2 fruit fly cellular contexts compared by ENCODE assay signal in the genomic region with DNA sequence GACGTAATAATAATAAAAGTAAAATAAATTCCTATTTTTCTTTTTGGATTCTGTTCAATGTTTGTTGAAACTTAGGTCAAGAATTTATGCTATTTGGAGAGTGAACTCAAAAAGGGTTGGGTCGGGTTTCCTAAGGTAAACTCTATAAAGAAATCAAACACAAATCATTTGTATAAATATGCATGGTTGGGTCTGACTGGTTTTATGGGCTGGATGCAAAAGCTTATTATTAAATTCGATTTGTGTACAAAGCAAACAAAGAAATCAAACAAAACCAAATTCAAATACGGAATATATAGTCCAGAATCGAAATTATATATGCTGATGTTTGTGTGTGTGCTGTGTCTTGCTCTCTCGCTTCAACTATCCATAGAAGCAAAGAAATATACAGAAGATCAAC.
TF ChIP-seq lines count a peak whose summit lies in the region.

No protein-coding gene starts in this region.

- TF ChIP-seq CTCF in whole organism, embryonic (GFP tag; optimal IDR thresholded peaks at IDR 0.05; lab: Kevin White, UChicago) = no peak

TF ChIP-seq in whole organism, embryonic, 481 proteins besides CTCF, POLR2A, EP300 and RAD21 (continues in another document):
- TF ChIP-seq CG1233 (GFP tag; optimal IDR thresholded peaks at IDR 0.05; lab: Kevin White, UChicago) (peak; percentile 12), lab (GFP tag; optimal IDR thresholded peaks at IDR 0.05; lab: Kevin White, UChicago) (peak; percentile 78), Xrp1 (GFP tag; IDR thresholded peaks at IDR 0.05; lab: Robert Waterston, UW) (no peak), sqz (GFP tag; optimal IDR thresholded peaks at IDR 0.05; lab: Kevin White, UChicago) (no peak), mirr (GFP tag; optimal IDR thresholded peaks at IDR 0.05; lab: Kevin White, UChicago) (peak; percentile 21), CrebB (tag; optimal IDR thresholded peaks at IDR 0.05; lab: Kevin White, UChicago) (peak; percentile 35), CG6813 (GFP tag; optimal IDR thresholded peaks at IDR 0.05; lab: Kevin White, UChicago) (peak; percentile 69), pros (GFP tag; optimal IDR thresholded peaks at IDR 0.05; lab: Kevin White, UChicago) (no peak), bsh (GFP tag; optimal IDR thresholded peaks at IDR 0.05; lab: Kevin White, UChicago) (peak in 1 of 2 experiments; percentile 35), CG3281 (GFP tag; optimal IDR thresholded peaks at IDR 0.05; lab: Kevin White, UChicago) (peak; percentile 43), CG2116 (GFP tag; optimal IDR thresholded peaks at IDR 0.05; lab: Kevin White, UChicago) (no peak), CG11247 (GFP tag; IDR thresholded peaks at IDR 0.05; lab: Robert Waterston, UW) (no peak), Max (GFP tag; optimal IDR thresholded peaks at IDR 0.05; lab: Kevin White, UChicago) (no peak), kni (GFP tag; optimal IDR thresholded peaks at IDR 0.05; lab: Kevin White, UChicago) (no peak), CG12071 (GFP tag; optimal IDR thresholded peaks at IDR 0.05; lab: Kevin White, UChicago) (peak; percentile 28), CG8944 (GFP tag; optimal IDR thresholded peaks at IDR 0.05; lab: Kevin White, UChicago) (no peak), Mad (GFP tag; optimal IDR thresholded peaks at IDR 0.05; lab: Kevin White, UChicago) (no peak), Opbp (GFP tag; IDR thresholded peaks at IDR 0.05; lab: Robert Waterston, UW; ENCODE audit: partially characterized antibody) (no peak), CG9609 (GFP tag; optimal IDR thresholded peaks at IDR 0.05; lab: Kevin White, UChicago) (no peak), Atf-2 (GFP tag; optimal IDR thresholded peaks at IDR 0.05; lab: Kevin White, UChicago) (no peak), tna (GFP tag; IDR thresholded peaks at IDR 0.05; lab: Robert Waterston, UW; ENCODE audit: partially characterized antibody) (no peak), tin (GFP tag; optimal IDR thresholded peaks at IDR 0.05; lab: Kevin White, UChicago) (no peak), NC2α (GFP tag; optimal IDR thresholded peaks at IDR 0.05; lab: Kevin White, UChicago) (no peak), Hmr (GFP tag; optimal IDR thresholded peaks at IDR 0.05; lab: Kevin White, UChicago) (peak; percentile 64), Sox102F (GFP tag; optimal IDR thresholded peaks at IDR 0.05; lab: Kevin White, UChicago) (no peak), CG17385 (GFP tag; optimal IDR thresholded peaks at IDR 0.05; lab: Kevin White, UChicago) (no peak), CG17829 (tag; optimal IDR thresholded peaks at IDR 0.05; lab: Kevin White, UChicago) (no peak), unpg (GFP tag; optimal IDR thresholded peaks at IDR 0.05; lab: Kevin White, UChicago) (peak; percentile 16), sob (GFP tag; IDR thresholded peaks at IDR 0.05; lab: Robert Waterston, UW) (peak; percentile 21; the same call in 1 of the 2 replicates), Atf6 (GFP tag; IDR thresholded peaks at IDR 0.05; lab: Robert Waterston, UW) (peak; percentile 22; the same call in 1 of the 2 replicates), CG15514 (GFP tag; optimal IDR thresholded peaks at IDR 0.05; lab: Kevin White, UChicago) (peak; percentile 57), tll (GFP tag; optimal IDR thresholded peaks at IDR 0.05; lab: Kevin White, UChicago) (no peak), vfl (GFP tag; optimal IDR thresholded peaks at IDR 0.05; lab: Kevin White, UChicago) (no peak), MBD-R2 (GFP tag; IDR thresholded peaks at IDR 0.05; lab: Robert Waterston, UW) (no peak), CG3726 (GFP tag; IDR thresholded peaks at IDR 0.05; lab: Robert Waterston, UW) (no peak), fd3F (GFP tag; optimal IDR thresholded peaks at IDR 0.05; lab: Kevin White, UChicago) (peak; percentile 40), D19A (tag; optimal IDR thresholded peaks at IDR 0.05; lab: Kevin White, UChicago) (no peak), CG10267 (tag; optimal IDR thresholded peaks at IDR 0.05; lab: Kevin White, UChicago) (no peak), CG10654 (GFP tag; optimal IDR thresholded peaks at IDR 0.05; lab: Kevin White, UChicago) (no peak), B-H1 (GFP tag; IDR thresholded peaks at IDR 0.05; lab: Robert Waterston, UW) (no peak), Dip3 (GFP tag; optimal IDR thresholded peaks at IDR 0.05; lab: Kevin White, UChicago) (no peak), schlank (tag; optimal IDR thresholded peaks at IDR 0.05; lab: Kevin White, UChicago) (peak; percentile 18), org-1 (GFP tag; optimal IDR thresholded peaks at IDR 0.05; lab: Kevin White, UChicago) (no peak), dan (GFP tag; IDR thresholded peaks at IDR 0.05; lab: Robert Waterston, UW) (no peak)

TF ChIP-seq in whole organism, prepupa, 60 proteins besides CTCF, POLR2A, EP300 and RAD21:
- TF ChIP-seq CG8319 (GFP tag; optimal IDR thresholded peaks at IDR 0.05; lab: Kevin White, UChicago) = no peak
- peak; percentile 49 for TF ChIP-seq fkh (GFP tag; optimal IDR thresholded peaks at IDR 0.05; lab: Kevin White, UChicago)
TF ChIP-seq in whole organism, prepupa: peak in this region for 1.
